Fruit fly (Drosophila melanogaster) whole organism, embryonic: Measurements from ENCODE around the gene CG33647.

Experiments
- Atf-2 ChIP-seq: fragments of 200-800 bp; sonication (Bioruptor generic); optimal IDR thresholded peaks from 2 replicates; lab custom pipeline; 2016; ENCODE audit warnings: missing biosample characterization, missing genetic modification characterization
- CG10366 ChIP-seq: fragments of 200-800 bp; sonication (Bioruptor generic); IDR thresholded peaks from 2 replicates; pipeline ENCODE4 v1.3.6; 2022; ENCODE audit warnings: missing biosample characterization, missing genetic modification characterization
- CG10543 ChIP-seq: fragments of 200-800 bp; sonication (Bioruptor generic); optimal IDR thresholded peaks from 3 replicates; lab custom pipeline; 2017; ENCODE audit warnings: missing biosample characterization, mild to moderate bottlenecking, missing genetic modification characterization, moderate library complexity
- CG10979 ChIP-seq: fragments of 200-800 bp; sonication (Bioruptor generic); optimal IDR thresholded peaks from 2 replicates; lab custom pipeline; 2018; ENCODE audit warnings: missing biosample characterization, mild to moderate bottlenecking, missing genetic modification characterization, moderate library complexity
- CG12155 ChIP-seq: fragments of 200-800 bp; sonication (Bioruptor generic); optimal IDR thresholded peaks from 3 replicates; lab custom pipeline; 2016; ENCODE audit warnings: missing biosample characterization, missing genetic modification characterization
- CG14860 ChIP-seq: fragments of 200-800 bp; sonication (Bioruptor generic); IDR thresholded peaks from 3 replicates; pipeline ENCODE4 v1.3.6; 2022; ENCODE audit warnings: missing biosample characterization, missing genetic modification characterization; ENCODE audit not compliant: partially characterized antibody
- CG14965 ChIP-seq: fragments of 200-800 bp; sonication (Bioruptor generic); optimal IDR thresholded peaks from 2 replicates; lab custom pipeline; 2016; ENCODE audit warnings: missing biosample characterization, missing genetic modification characterization, borderline replicate concordance
- CG16813 ChIP-seq: fragments of 200-800 bp; sonication (Bioruptor generic); IDR thresholded peaks from 3 replicates; pipeline ENCODE4 v1.3.6; 2022; ENCODE audit warnings: missing biosample characterization, missing genetic modification characterization; ENCODE audit not compliant: partially characterized antibody
- CG17328 ChIP-seq: fragments of 200-800 bp; sonication (Bioruptor generic); IDR thresholded peaks from 2 replicates; pipeline ENCODE4 v1.3.6; 2022; ENCODE audit warnings: missing biosample characterization, missing genetic modification characterization
- CG17829 ChIP-seq: fragments of 200-800 bp; optimal IDR thresholded peaks from 2 replicates; lab custom pipeline; 2019; ENCODE audit warnings: missing biosample characterization, mild to moderate bottlenecking, missing genetic modification characterization, moderate library complexity
- CG30403 ChIP-seq: fragments of 200-800 bp; sonication (Bioruptor generic); optimal IDR thresholded peaks from 3 replicates; lab custom pipeline; 2016; ENCODE audit warnings: missing biosample characterization, missing genetic modification characterization
- CG30431 ChIP-seq: fragments of 200-800 bp; sonication (Bioruptor generic); optimal IDR thresholded peaks from 2 replicates; lab custom pipeline; 2017; ENCODE audit warnings: missing biosample characterization, missing genetic modification characterization
- CG3163 ChIP-seq: fragments of 200-800 bp; sonication (Bioruptor generic); optimal IDR thresholded peaks from 3 replicates; lab custom pipeline; 2016; ENCODE audit warnings: missing biosample characterization, missing genetic modification characterization
- CG34376 ChIP-seq: fragments of 200-800 bp; sonication (Bioruptor generic); optimal IDR thresholded peaks from 2 replicates; lab custom pipeline; 2018; ENCODE audit warnings: missing biosample characterization, mild to moderate bottlenecking, missing genetic modification characterization
- CG4360 ChIP-seq: fragments of 200-800 bp; sonication (Bioruptor generic); IDR thresholded peaks from 2 replicates; pipeline ENCODE4 v1.3.6; 2022; ENCODE audit warnings: missing biosample characterization, missing genetic modification characterization
- CG6272 ChIP-seq: fragments of 200-800 bp; sonication (Bioruptor generic); IDR thresholded peaks from 2 replicates; pipeline ENCODE4 v1.3.6; 2022; ENCODE audit warnings: missing biosample characterization, missing genetic modification characterization
- CG6689 ChIP-seq: fragments of 200-800 bp; sonication (Bioruptor generic); IDR thresholded peaks from 2 replicates; pipeline ENCODE4 v1.3.6; 2022; ENCODE audit warnings: missing biosample characterization, missing genetic modification characterization
- CG7357 ChIP-seq: fragments of 200-800 bp; sonication (Bioruptor generic); IDR thresholded peaks from 3 replicates; pipeline ENCODE4 v1.3.6; 2022; ENCODE audit warnings: missing biosample characterization, missing genetic modification characterization
- CG8290 ChIP-seq, 3 experiments: fragments of 200-800 bp; sonication (Bioruptor generic); optimal IDR thresholded peaks; 2 replicates each; lab custom pipeline; 2016 to 2019; ENCODE audit warnings: missing biosample characterization in 3 of 3, missing genetic modification characterization in 3 of 3, mild to moderate bottlenecking in 2 of 3, moderate library complexity in 1 of 3
- CoRest ChIP-seq: fragments of 200-800 bp; sonication (Bioruptor generic); optimal IDR thresholded peaks from 3 replicates; lab custom pipeline; 2018; ENCODE audit warnings: missing biosample characterization, mild to moderate bottlenecking, missing genetic modification characterization, moderate library complexity
- E2f1 ChIP-seq: fragments of 200-800 bp; sonication (Bioruptor generic); IDR thresholded peaks from 2 replicates; pipeline ENCODE4 v1.3.6; 2022; ENCODE audit warnings: missing biosample characterization, missing genetic modification characterization
- GATAe ChIP-seq: fragments of 200-800 bp; sonication (Bioruptor generic); conservative IDR thresholded peaks from 2 replicates; pipeline ENCODE4 v1.3.6; 2022; ENCODE audit warnings: missing biosample characterization, missing genetic modification characterization
- H2.0 ChIP-seq: fragments of 200-800 bp; sonication (Bioruptor generic); IDR thresholded peaks from 2 replicates; pipeline ENCODE4 v1.3.6; 2022; ENCODE audit warnings: missing biosample characterization, missing genetic modification characterization
- HLHmδ ChIP-seq: fragments of 200-800 bp; sonication (Bioruptor generic); optimal IDR thresholded peaks from 2 replicates; lab custom pipeline; 2018; ENCODE audit warnings: missing biosample characterization, mild to moderate bottlenecking, missing genetic modification characterization, moderate library complexity
- MESR4 ChIP-seq: fragments of 200-800 bp; sonication (Bioruptor generic); optimal IDR thresholded peaks from 2 replicates; lab custom pipeline; 2018; ENCODE audit warnings: missing biosample characterization, mild to moderate bottlenecking, missing genetic modification characterization, moderate library complexity
- NK7.1 ChIP-seq: fragments of 200-800 bp; sonication (Bioruptor generic); optimal IDR thresholded peaks from 3 replicates; lab custom pipeline; 2016; ENCODE audit warnings: missing biosample characterization, missing genetic modification characterization
- Pdp1 ChIP-seq, 2 experiments: fragments of 200-800 bp; sonication (Bioruptor generic); optimal IDR thresholded peaks; 3 replicates each; lab custom pipeline; 2016; ENCODE audit warnings: missing biosample characterization in 2 of 2, missing genetic modification characterization in 2 of 2, mild to moderate bottlenecking in 1 of 2, moderate library complexity in 1 of 2
- Sin3A ChIP-seq: fragments of >200 bp; optimal IDR thresholded peaks from 2 replicates; lab custom pipeline; 2018
- Vsx1 ChIP-seq: fragments of 200-800 bp; sonication (Bioruptor generic); optimal IDR thresholded peaks from 2 replicates; lab custom pipeline; 2017; ENCODE audit warnings: missing biosample characterization, mild to moderate bottlenecking, missing genetic modification characterization, missing genetic modification reagents
- amos ChIP-seq: fragments of 200-800 bp; sonication (Bioruptor generic); IDR thresholded peaks from 2 replicates; pipeline ENCODE4 v1.3.6; 2022; ENCODE audit warnings: missing biosample characterization, missing genetic modification characterization; ENCODE audit not compliant: partially characterized antibody
- br ChIP-seq: fragments of >200 bp; optimal IDR thresholded peaks from 2 replicates; lab custom pipeline; 2017
- chif ChIP-seq, 2 experiments: fragments of 200-800 bp; sonication (Bioruptor generic); optimal IDR thresholded peaks; 3 replicates each; lab custom pipeline; 2016; ENCODE audit warnings: missing biosample characterization in 2 of 2, missing genetic modification characterization in 2 of 2
- da ChIP-seq: fragments of 200-800 bp; sonication (Bioruptor generic); optimal IDR thresholded peaks from 2 replicates; lab custom pipeline; 2016; ENCODE audit warnings: missing biosample characterization, missing genetic modification characterization
- dati ChIP-seq: fragments of 200-800 bp; sonication (Bioruptor generic); IDR thresholded peaks from 2 replicates; pipeline ENCODE4 v1.3.6; 2022; ENCODE audit warnings: missing biosample characterization, missing genetic modification characterization
- esg ChIP-seq: fragments of 200-800 bp; sonication (Bioruptor generic); conservative IDR thresholded peaks from 2 replicates; pipeline ENCODE4 v1.3.6; 2022; ENCODE audit warnings: missing biosample characterization, missing genetic modification characterization
- exex ChIP-seq: fragments of 200-800 bp; sonication (Bioruptor generic); optimal IDR thresholded peaks from 4 replicates; lab custom pipeline; 2018; ENCODE audit warnings: missing biosample characterization, mild to moderate bottlenecking, missing genetic modification characterization, moderate library complexity
- grn ChIP-seq: fragments of 200-800 bp; sonication (Bioruptor generic); optimal IDR thresholded peaks from 3 replicates; lab custom pipeline; 2017; ENCODE audit warnings: missing biosample characterization, missing genetic modification characterization
- psq ChIP-seq: fragments of 200-800 bp; sonication (Bioruptor generic); optimal IDR thresholded peaks from 2 replicates; lab custom pipeline; 2017; ENCODE audit warnings: missing biosample characterization, missing genetic modification characterization
- sens-2 ChIP-seq: fragments of 200-800 bp; sonication (Bioruptor generic); IDR thresholded peaks from 2 replicates; pipeline ENCODE4 v1.3.6; 2022; ENCODE audit warnings: missing biosample characterization, missing genetic modification characterization
- sob ChIP-seq: fragments of 200-800 bp; sonication (Bioruptor generic); IDR thresholded peaks from 2 replicates; pipeline ENCODE4 v1.3.6; 2022; ENCODE audit warnings: missing biosample characterization, missing genetic modification characterization
- sug ChIP-seq: fragments of 200-800 bp; optimal IDR thresholded peaks from 2 replicates; lab custom pipeline; 2019; ENCODE audit warnings: missing biosample characterization, mild to moderate bottlenecking, missing genetic modification characterization, moderate library complexity
- tap ChIP-seq: fragments of 200-800 bp; optimal IDR thresholded peaks from 3 replicates; lab custom pipeline; 2019; ENCODE audit warnings: missing biosample characterization, mild to moderate bottlenecking, missing genetic modification characterization, moderate library complexity
- trem ChIP-seq: fragments of 200-800 bp; optimal IDR thresholded peaks from 3 replicates; lab custom pipeline; 2019; ENCODE audit warnings: missing biosample characterization, mild to moderate bottlenecking, missing genetic modification characterization, moderate library complexity

The CG33647 gene

DNA sequence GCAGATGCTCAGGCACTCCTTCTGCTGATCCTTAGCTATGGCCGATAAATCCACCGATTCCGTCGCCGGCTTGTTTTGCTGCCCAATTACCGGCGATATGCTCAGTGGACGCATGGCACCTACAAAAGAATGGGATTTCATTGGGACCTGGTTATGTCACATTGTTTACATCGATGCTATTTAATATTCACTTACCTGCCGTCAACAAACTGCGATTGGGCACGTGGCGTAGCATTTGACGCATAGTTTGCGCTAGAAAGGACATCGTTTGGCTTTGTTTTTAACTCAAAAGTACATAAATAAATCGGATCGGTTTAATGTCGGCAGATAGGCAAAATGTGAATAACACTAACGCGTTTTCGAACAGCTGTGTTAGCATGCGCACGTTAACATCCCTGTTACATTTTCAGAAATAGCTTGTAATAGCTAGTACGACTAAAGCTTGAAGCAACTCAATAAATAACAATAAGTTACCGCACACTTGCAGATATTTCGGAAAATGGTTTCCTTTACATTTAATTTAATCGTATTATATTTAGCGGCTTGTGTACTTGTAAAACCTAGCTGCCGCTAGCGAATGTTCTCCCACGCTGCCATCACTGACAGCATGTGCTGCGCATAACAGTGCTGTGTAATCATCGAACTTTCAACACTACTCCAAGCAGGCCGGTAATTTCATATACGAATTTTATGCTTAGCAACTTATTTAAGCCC lies 18.7 kb downstream of the CG33647 start, which contains the start of the genes mRpL21 and rept (continued):
- TF ChIP-seq MESR4 (GFP tag; lab: Kevin White, UChicago) (peak; percentile 34), sob (GFP tag; lab: Robert Waterston, UW) (peak; percentile 60), trem (peak; percentile 53), CG8290 (GFP tag; optimal IDR thresholded peaks at IDR 0.05; lab: Kevin White, UChicago) (peak; percentile 11), CG8290 (tag; optimal IDR thresholded peaks at IDR 0.05; lab: Kevin White, UChicago) (peak in 1 of 2 experiments; percentile 63)

DNA sequence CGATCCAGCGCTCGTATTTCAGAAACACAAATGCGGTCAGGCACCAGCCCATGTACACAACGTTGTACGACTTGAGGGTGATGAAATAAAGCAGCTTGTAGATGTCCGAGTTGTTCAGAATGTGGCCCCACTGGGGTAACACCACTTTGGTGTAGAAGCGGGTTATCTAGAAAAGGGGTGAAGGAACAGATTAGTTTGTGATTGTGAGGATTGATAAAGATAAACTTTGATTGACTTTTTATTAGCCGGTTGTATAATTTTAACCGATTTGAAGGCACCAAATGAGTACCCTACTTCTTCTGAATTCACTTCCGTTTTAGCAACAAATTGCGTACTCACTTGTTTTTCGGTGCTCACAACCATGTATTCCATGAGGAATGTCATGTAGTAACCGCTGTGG lies 22.0 kb downstream of the CG33647 start:
- no peak for TF ChIP-seq CG14860
- no peak for TF ChIP-seq br (lab: Kevin White, UChicago)
- TF ChIP-seq CG10543 = peak; percentile 27
- peak; percentile 44 for TF ChIP-seq Vsx1 (GFP tag; lab: Kevin White, UChicago)
- no peak for TF ChIP-seq CG7357 (GFP tag; lab: Robert Waterston, UW)
- TF ChIP-seq CG10979 (tag; lab: Kevin White, UChicago) = no peak
- no peak for TF ChIP-seq psq (GFP tag; lab: Kevin White, UChicago)
- TF ChIP-seq Atf-2 (GFP tag; lab: Kevin White, UChicago) = no peak
- TF ChIP-seq Sin3A = no peak
- TF ChIP-seq dati = no peak
- 0 out of 2 replicates have a peak, but pooled peaks have one; percentile 31 for TF ChIP-seq GATAe (GFP tag; lab: Robert Waterston, UW)
- no peak for TF ChIP-seq CG6272 (GFP tag; lab: Robert Waterston, UW)
- TF ChIP-seq amos = no peak
- no peak for TF ChIP-seq CG30403 (GFP tag; lab: Kevin White, UChicago)
- peak; percentile 4 for TF ChIP-seq CG34376
- no peak for TF ChIP-seq CG17328
- peak; percentile 86 for TF ChIP-seq exex (tag; lab: Kevin White, UChicago)
- no peak for TF ChIP-seq CG30431 (GFP tag; lab: Kevin White, UChicago)
- no peak for TF ChIP-seq CG17829 (tag; lab: Kevin White, UChicago)
- TF ChIP-seq tap (tag; lab: Kevin White, UChicago) = no peak
- no peak for TF ChIP-seq NK7.1 (GFP tag; lab: Kevin White, UChicago)
- TF ChIP-seq chif (GFP tag; optimal IDR thresholded peaks at IDR 0.05; lab: Kevin White, UChicago) = no peak
- no peak for TF ChIP-seq CG3163 (GFP tag; lab: Kevin White, UChicago)
- TF ChIP-seq CG10366 (GFP tag; lab: Robert Waterston, UW) = no peak
- TF ChIP-seq CG16813 (GFP tag; lab: Robert Waterston, UW) = no peak
- TF ChIP-seq HLHmδ (GFP tag; lab: Kevin White, UChicago) = no peak
- TF ChIP-seq CG4360 (GFP tag; lab: Robert Waterston, UW) = no peak
- TF ChIP-seq CoRest (tag; lab: Kevin White, UChicago) = no peak
- peak; percentile 93 for TF ChIP-seq sug (tag; lab: Kevin White, UChicago)
- no peak for TF ChIP-seq CG12155
- TF ChIP-seq da (GFP tag; lab: Kevin White, UChicago) = no peak
- TF ChIP-seq Pdp1 (GFP tag; optimal IDR thresholded peaks at IDR 0.05; lab: Kevin White, UChicago) = peak in 1 of 2 experiments; percentile 63
- no peak for TF ChIP-seq CG14965
- peak; percentile 80; the same call in 1 of the 2 replicates for TF ChIP-seq sens-2 (GFP tag; lab: Robert Waterston, UW)
- TF ChIP-seq E2f1 = no peak
- TF ChIP-seq H2.0 = no peak
- TF ChIP-seq CG6689 = no peak
- no peak for TF ChIP-seq esg (GFP tag; lab: Robert Waterston, UW)
- peak; percentile 77 for TF ChIP-seq grn
